Worm (Caenorhabditis elegans) whole organism, early embryonic: ENCODE measurements around the gene K10F12.7.

ENCODE experiments used
- B0310.2 ChIP-seq: sonication (generic microtip); optimal IDR thresholded peaks from 2 replicates; lab custom pipeline; 2016; ENCODE audit warnings: mild to moderate bottlenecking, missing genetic modification characterization, missing compliant biosample characterization
- F13C5.2 ChIP-seq: sonication (generic microtip); optimal IDR thresholded peaks from 2 replicates; lab custom pipeline; 2017; ENCODE audit warnings: mild to moderate bottlenecking, missing genetic modification characterization, inconsistent platforms, missing compliant biosample characterization
- aly-1 ChIP-seq: sonication (generic microtip); optimal IDR thresholded peaks from 2 replicates; lab custom pipeline; 2016; ENCODE audit warnings: missing genetic modification characterization, missing compliant biosample characterization
- ama-1 ChIP-seq: fragments of 150-350 bp; optimal IDR thresholded peaks from 2 replicates; lab custom pipeline; 2014
- ceh-13 ChIP-seq: fragments of 200-800 bp; sonication (Bioruptor generic); optimal IDR thresholded peaks from 2 replicates; lab custom pipeline; 2018; ENCODE audit warnings: mild to moderate bottlenecking, missing genetic modification characterization, missing compliant biosample characterization
- ceh-36 ChIP-seq: sonication (generic microtip); optimal IDR thresholded peaks from 2 replicates; lab custom pipeline; 2016; ENCODE audit warnings: missing genetic modification characterization, inconsistent platforms, missing compliant biosample characterization
- ets-7 ChIP-seq: sonication (generic microtip); optimal IDR thresholded peaks from 2 replicates; lab custom pipeline; 2016; ENCODE audit warnings: missing genotype, missing genetic modification characterization, missing compliant biosample characterization
- flt-1 ChIP-seq: fragments of 200-800 bp; sonication (Bioruptor generic); IDR thresholded peaks from 2 replicates; pipeline ENCODE4 v1.3.6; 2022; ENCODE audit warnings: missing genetic modification characterization, missing compliant biosample characterization
- hmbx-1 ChIP-seq: sonication (generic microtip); optimal IDR thresholded peaks from 2 replicates; lab custom pipeline; 2016; ENCODE audit warnings: mild to moderate bottlenecking, missing genetic modification characterization, missing compliant biosample characterization
- hmg-4 ChIP-seq: fragments of 200-800 bp; sonication (Bioruptor generic); optimal IDR thresholded peaks from 2 replicates; lab custom pipeline; 2018; ENCODE audit warnings: mild to moderate bottlenecking, missing genetic modification characterization, missing compliant biosample characterization
- hnd-1 ChIP-seq: sonication (generic microtip); optimal IDR thresholded peaks from 2 replicates; lab custom pipeline; 2016; ENCODE audit warnings: missing genetic modification characterization, missing compliant biosample characterization
- pes-1 ChIP-seq: fragments of 200-800 bp; sonication (Bioruptor generic); IDR thresholded peaks from 2 replicates; pipeline ENCODE4 v1.3.6; 2022; ENCODE audit warnings: missing genetic modification reagents, missing genetic modification characterization, missing compliant biosample characterization
- scrt-1 ChIP-seq: fragments of 200-800 bp; sonication (Bioruptor generic); IDR thresholded peaks from 2 replicates; pipeline ENCODE4 v1.3.6; 2022; ENCODE audit warnings: missing genetic modification characterization, missing compliant biosample characterization
- sea-1 ChIP-seq: fragments of 200-800 bp; sonication (Bioruptor generic); conservative IDR thresholded peaks from 2 replicates; pipeline ENCODE4 v1.3.6; 2022; ENCODE audit warnings: missing genetic modification characterization, missing compliant biosample characterization
- tbx-11 ChIP-seq: fragments of 200-800 bp; sonication (Bioruptor generic); IDR thresholded peaks from 2 replicates; pipeline ENCODE4 v1.3.6; 2022; ENCODE audit warnings: missing genetic modification characterization, missing compliant biosample characterization
- tbx-37 ChIP-seq: fragments of 200-800 bp; sonication (Bioruptor generic); conservative IDR thresholded peaks from 2 replicates; pipeline ENCODE4 v1.3.6; 2022; ENCODE audit warnings: missing genetic modification reagents, missing genetic modification characterization, missing compliant biosample characterization
- tra-4 ChIP-seq: sonication (generic microtip); optimal IDR thresholded peaks from 2 replicates; lab custom pipeline; 2017; ENCODE audit warnings: missing genetic modification characterization, missing compliant biosample characterization

The K10F12.7 gene

DNA sequence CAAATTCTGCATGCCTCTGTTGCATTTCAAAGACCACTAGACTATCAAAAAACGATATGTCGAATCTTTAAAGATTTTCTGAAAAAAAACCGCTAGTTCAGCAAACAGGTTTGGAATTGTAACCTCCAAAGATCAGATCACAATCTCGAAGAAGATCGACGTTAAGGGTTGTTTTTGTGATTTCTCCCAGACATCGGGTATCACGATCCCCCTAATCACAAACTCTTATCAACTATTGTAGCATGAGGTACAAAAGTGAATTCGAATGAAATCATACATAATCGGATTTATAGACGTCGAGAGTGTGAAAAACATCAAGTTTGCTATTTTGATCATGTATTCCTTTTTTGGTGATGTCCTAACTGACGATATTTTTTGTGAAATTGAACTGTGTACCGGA, 18.5 kb upstream of the K10F12.7 start:
- TF ChIP-seq hnd-1 (tag; lab: Kevin White, UChicago) (no peak), ama-1 (lab: Kevin White, UChicago) (no peak)

DNA sequence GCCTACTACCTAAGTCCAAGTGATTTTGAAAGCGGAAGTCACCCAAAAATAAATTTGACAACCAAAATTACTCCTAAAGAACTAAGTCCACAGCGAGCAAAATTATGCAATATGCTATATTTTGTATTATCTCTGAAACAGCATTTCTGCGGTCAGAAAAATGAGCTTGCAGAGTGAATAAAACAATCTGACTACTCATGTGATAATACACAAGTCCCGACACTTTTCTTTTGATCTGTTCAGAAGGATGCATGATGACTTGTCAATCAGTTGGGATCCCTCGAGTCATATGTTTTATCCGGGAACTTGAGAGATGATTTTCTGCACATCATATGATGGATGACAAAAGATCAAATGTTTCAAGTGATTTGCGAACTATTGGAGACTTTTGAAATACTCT, 2.7 kb upstream of the K10F12.7 start:
- TF ChIP-seq pes-1 (GFP tag; lab: Robert Waterston, UW), result no peak
- TF ChIP-seq scrt-1 (GFP tag; lab: Robert Waterston, UW), result no peak
- TF ChIP-seq ama-1 (lab: Kevin White, UChicago), result no peak
- no peak for TF ChIP-seq ets-7 (tag; lab: Kevin White, UChicago)
- TF ChIP-seq aly-1 (tag; lab: Kevin White, UChicago), result no peak
- no peak for TF ChIP-seq F13C5.2
- no peak for TF ChIP-seq hmg-4 (GFP tag; lab: Kevin White, UChicago)
- no peak for TF ChIP-seq B0310.2

DNA sequence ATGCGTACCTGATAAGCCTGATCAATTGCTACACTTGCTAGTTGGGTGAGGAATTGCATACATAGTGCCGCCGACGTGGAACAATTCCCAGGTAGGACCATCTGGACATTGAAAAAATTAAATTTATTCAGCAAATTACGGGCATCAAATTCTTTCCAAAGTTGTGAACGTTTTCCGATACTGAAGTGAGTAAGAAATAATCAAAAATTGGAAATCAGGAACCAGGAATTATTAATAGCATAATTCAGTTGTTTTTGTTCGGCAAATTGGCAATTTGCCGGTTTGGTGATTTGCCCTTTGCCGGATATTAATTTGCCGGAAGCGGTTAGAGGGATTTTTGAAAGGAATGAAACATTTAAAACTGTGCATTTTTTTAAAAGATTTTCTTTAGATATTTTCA, 1.2 kb downstream of the K10F12.7 start, which contains the start of gene gsto-3:
TSS of gene gsto-3 (minus strand) at position 101 of the 400 bp plus-strand sequence.
- TF ChIP-seq tbx-11 (GFP tag; lab: Robert Waterston, UW), result no peak
- no peak for TF ChIP-seq ceh-36 (tag; lab: Kevin White, UChicago)
- no peak for TF ChIP-seq ama-1 (lab: Kevin White, UChicago)
- TF ChIP-seq F13C5.2, result no peak
- no peak for TF ChIP-seq hnd-1 (tag; lab: Kevin White, UChicago)
- no peak for TF ChIP-seq hmg-4 (GFP tag; lab: Kevin White, UChicago)
- TF ChIP-seq sea-1 (GFP tag; lab: Robert Waterston, UW), result no peak
- no peak for TF ChIP-seq tra-4
- TF ChIP-seq ceh-13, result no peak
- TF ChIP-seq pes-1 (GFP tag; lab: Robert Waterston, UW), result no peak
- TF ChIP-seq B0310.2, result no peak
- TF ChIP-seq aly-1 (tag; lab: Kevin White, UChicago), result no peak
- TF ChIP-seq scrt-1 (GFP tag; lab: Robert Waterston, UW), result no peak
- no peak for TF ChIP-seq flt-1 (GFP tag; lab: Robert Waterston, UW)
- TF ChIP-seq tbx-37, result no peak
- TF ChIP-seq hmbx-1 (tag; lab: Kevin White, UChicago), result no peak
- no peak for TF ChIP-seq ets-7 (tag; lab: Kevin White, UChicago)

DNA sequence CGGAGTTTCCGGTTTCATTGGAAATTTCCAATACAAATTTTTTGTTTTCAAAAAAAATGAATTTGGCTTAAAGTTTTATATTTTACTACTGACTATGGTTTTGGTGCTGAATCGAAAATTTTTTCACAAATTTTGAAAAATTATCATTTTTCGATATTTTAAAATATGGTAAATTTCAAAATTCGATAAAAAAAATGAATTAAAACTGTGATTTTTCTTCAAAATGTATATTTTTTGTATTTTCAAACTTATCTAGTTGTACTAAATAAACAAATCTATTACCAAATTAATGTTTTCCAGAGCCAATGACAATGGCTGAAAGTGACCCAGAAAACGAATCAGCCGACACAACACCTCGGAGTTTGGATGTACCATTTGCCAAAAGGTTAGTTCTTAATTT, 16.7 kb downstream of the K10F12.7 start, which contains the start of gene pll-1:
TSS of gene pll-1 (plus strand) at position 301 of the 400 bp plus-strand sequence.
- TF ChIP-seq hmg-4 (GFP tag; lab: Kevin White, UChicago), result no peak
- no peak for TF ChIP-seq hmbx-1 (tag; lab: Kevin White, UChicago)
- no peak for TF ChIP-seq F13C5.2
- no peak for TF ChIP-seq pes-1 (GFP tag; lab: Robert Waterston, UW)
- TF ChIP-seq tbx-37, result no peak
- no peak for TF ChIP-seq ama-1 (lab: Kevin White, UChicago)
- TF ChIP-seq tbx-11 (GFP tag; lab: Robert Waterston, UW), result no peak
- no peak for TF ChIP-seq ceh-36 (tag; lab: Kevin White, UChicago)
- TF ChIP-seq flt-1 (GFP tag; lab: Robert Waterston, UW), result no peak

DNA sequence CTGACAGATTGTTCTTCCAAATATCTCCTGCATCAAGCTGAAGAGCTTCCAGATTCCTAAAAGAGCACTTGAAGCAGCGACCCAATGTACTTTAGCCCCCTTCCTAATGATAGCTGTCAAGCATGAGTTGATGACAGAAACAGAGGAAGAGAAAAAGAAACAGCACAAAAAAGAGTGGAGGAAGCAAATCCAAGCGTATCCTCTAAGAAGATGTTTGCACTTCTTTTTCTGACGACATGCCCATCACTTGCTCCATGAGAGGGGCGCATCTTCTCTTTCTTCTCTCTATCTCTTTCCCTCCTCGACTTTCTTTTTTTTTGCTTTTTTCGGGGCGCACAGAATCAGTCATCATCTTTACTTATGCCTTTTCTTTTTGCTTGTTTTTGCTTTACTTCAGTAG, 22.1 kb downstream of the K10F12.7 start:
- TF ChIP-seq hmg-4 (GFP tag; lab: Kevin White, UChicago) (no peak), sea-1 (GFP tag; lab: Robert Waterston, UW) (no peak), tbx-37 (no peak), hmbx-1 (tag; lab: Kevin White, UChicago) (no peak), F13C5.2 (no peak), pes-1 (GFP tag; lab: Robert Waterston, UW) (no peak), ceh-13 (no peak), ets-7 (tag; lab: Kevin White, UChicago) (no peak), flt-1 (GFP tag; lab: Robert Waterston, UW) (no peak), tra-4 (no peak), aly-1 (tag; lab: Kevin White, UChicago) (no peak), ceh-36 (tag; lab: Kevin White, UChicago) (no peak), scrt-1 (GFP tag; lab: Robert Waterston, UW) (no peak), hnd-1 (tag; lab: Kevin White, UChicago) (no peak), B0310.2 (no peak), tbx-11 (GFP tag; lab: Robert Waterston, UW) (no peak), ama-1 (lab: Kevin White, UChicago) (no peak)

- TF ChIP-seq ets-7 (tag; lab: Kevin White, UChicago) (no peak), ceh-13 (no peak), aly-1 (tag; lab: Kevin White, UChicago) (no peak), tra-4 (no peak), B0310.2 (no peak), sea-1 (GFP tag; lab: Robert Waterston, UW) (no peak), ceh-36 (tag; lab: Kevin White, UChicago) (no peak), tbx-11 (GFP tag; lab: Robert Waterston, UW) (no peak)
Observed at ce11 chrIII:358106-358505, 24.3 kb downstream of the K10F12.7 start.

DNA sequence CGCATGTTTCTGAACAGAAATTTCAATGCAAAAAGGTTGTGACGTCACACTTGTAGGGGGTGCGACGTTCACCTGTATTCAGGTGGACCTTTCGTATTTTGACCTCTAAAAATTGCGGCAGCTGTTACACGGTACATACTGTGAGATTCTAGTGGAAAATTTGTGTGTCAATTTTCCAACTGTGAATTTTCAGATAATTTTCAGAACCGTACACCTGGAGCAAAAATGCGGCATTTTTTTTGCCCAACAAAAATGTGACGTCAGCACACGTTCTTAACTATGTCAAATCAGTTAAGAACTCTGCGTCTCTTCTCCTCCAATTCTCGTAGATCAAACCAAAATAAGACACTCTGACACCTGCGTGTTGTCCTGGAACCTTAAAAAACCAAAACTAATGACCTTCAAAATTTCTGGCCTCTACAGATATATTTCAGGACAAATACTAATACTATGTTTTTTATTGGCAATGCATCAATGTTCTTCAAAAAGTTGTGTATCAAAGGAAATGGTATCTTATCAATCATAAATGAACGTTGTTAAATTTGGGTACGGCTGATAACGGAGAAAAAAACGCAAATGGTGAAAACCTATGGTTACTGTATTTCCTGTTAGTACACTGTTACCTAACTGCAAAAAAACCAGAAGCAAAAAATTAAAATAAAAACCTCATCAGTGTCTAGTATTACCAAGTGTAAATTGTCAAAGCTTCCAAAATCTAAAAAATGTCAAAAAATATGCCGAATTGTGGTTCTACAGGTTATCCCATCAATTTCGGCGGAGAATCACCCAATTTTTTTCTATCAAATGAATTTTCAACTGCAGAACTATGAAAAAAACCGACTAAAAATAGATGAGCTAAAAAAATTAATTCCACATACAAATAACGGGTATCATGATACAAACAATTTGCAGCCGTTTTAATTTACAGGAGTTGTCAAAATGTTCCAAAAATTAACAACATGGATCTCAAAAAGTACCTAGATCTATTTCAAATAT, 25.2 kb downstream of the K10F12.7 start:
- TF ChIP-seq hmg-4 (GFP tag; lab: Kevin White, UChicago) (no peak), tra-4 (no peak), tbx-11 (GFP tag; lab: Robert Waterston, UW) (no peak), sea-1 (GFP tag; lab: Robert Waterston, UW) (no peak)
